Fruit fly (Drosophila melanogaster): Measurements from ENCODE around the gene CG32081.

CG32081 gene

DNA sequence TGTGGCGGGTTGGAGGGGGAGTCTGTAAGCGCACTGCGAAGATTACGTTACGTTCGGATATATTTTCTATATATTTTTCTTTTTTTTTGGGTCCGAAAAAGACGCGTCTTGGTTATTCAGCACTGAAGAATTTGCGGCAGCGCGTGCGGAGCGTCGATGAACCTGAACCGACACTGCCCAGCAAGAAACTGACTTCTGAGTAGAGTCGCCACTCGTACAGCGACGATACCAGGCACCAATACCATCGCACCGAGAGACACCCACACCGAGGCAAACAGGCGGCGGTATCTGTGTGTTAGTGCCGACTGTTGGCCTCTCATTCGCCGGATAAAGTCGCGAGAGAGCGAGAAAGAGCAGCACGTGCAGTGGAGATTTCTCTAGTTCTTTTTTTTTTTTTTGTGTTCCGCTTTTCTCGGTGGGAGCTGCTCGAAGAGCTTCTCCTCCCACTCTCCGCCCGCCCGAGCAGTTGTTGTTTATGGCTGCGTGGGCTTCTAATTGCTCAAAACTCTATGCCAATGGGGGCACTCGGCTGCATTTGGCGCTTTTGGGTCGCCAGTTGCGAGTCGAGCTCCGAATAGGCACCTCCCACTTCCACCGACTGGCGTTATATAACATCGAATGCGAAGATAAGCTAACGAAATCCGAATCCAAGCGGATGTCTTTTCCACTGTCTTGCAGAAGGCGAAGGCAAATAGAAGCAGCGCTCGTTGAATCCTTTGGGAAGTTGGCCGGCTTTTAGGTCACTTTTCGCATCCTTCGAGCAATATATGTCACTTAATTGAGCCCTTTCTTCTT, 18.2 kb upstream of the CG32081 start, which contains the start of gene klu (continued):
- TF ChIP-seq CG4360 (GFP tag; IDR thresholded peaks at IDR 0.05), result no peak
- TF ChIP-seq Asciz (GFP tag; optimal IDR thresholded peaks at IDR 0.05), result no peak
- no peak for TF ChIP-seq CG11723 (GFP tag; optimal IDR thresholded peaks at IDR 0.05)
- TF ChIP-seq CG7928 (GFP tag; optimal IDR thresholded peaks at IDR 0.05), result no peak
- no peak for TF ChIP-seq nau (GFP tag; optimal IDR thresholded peaks at IDR 0.05)
- no peak for TF ChIP-seq Mes4 (GFP tag; optimal IDR thresholded peaks at IDR 0.05)
- no peak for TF ChIP-seq gfzf (GFP tag; optimal IDR thresholded peaks at IDR 0.05)
- TF ChIP-seq CG12299 (tag; optimal IDR thresholded peaks at IDR 0.05), result no peak
- TF ChIP-seq ab (GFP tag; optimal IDR thresholded peaks at IDR 0.05), result no peak
- no peak; the same call in 2 of the 3 replicates for TF ChIP-seq HLH4C (GFP tag; IDR thresholded peaks at IDR 0.05; ENCODE audit: partially characterized antibody)
- TF ChIP-seq CG4730 (GFP tag; IDR thresholded peaks at IDR 0.05), result no peak
- no peak; the same call in 2 of the 3 replicates for TF ChIP-seq B-H1 (GFP tag; IDR thresholded peaks at IDR 0.05)
- TF ChIP-seq chn (GFP tag; optimal IDR thresholded peaks at IDR 0.05), result no peak
- TF ChIP-seq CG18764 (GFP tag; optimal IDR thresholded peaks at IDR 0.05), result no peak
- no peak for TF ChIP-seq CkIIα-i1 (GFP tag; IDR thresholded peaks at IDR 0.05)
- TF ChIP-seq CG32772 (GFP tag; IDR thresholded peaks at IDR 0.05), result peak; percentile 88
- no peak for TF ChIP-seq CG13775 (GFP tag; optimal IDR thresholded peaks at IDR 0.05)
- TF ChIP-seq eyg (GFP tag; optimal IDR thresholded peaks at IDR 0.05), result no peak
- TF ChIP-seq CG8478 (optimal IDR thresholded peaks at IDR 0.05), result peak; percentile 85
- no peak for TF ChIP-seq fd3F (GFP tag; optimal IDR thresholded peaks at IDR 0.05)
- no peak for TF ChIP-seq CG7987 (GFP tag; optimal IDR thresholded peaks at IDR 0.05)
- TF ChIP-seq ttk (GFP tag; IDR thresholded peaks at IDR 0.05), result no peak
- TF ChIP-seq nmo (GFP tag; optimal IDR thresholded peaks at IDR 0.05), result peak; percentile 9
- TF ChIP-seq CG9817 (tag; optimal IDR thresholded peaks at IDR 0.05), result no peak
- TF ChIP-seq CG17912 (GFP tag; optimal IDR thresholded peaks at IDR 0.05), result no peak
- peak; percentile 29; the same call in 1 of the 2 replicates for TF ChIP-seq seq (GFP tag; IDR thresholded peaks at IDR 0.05)
- no peak for TF ChIP-seq CG2678 (tag; optimal IDR thresholded peaks at IDR 0.05)
- no peak for TF ChIP-seq H2.0 (GFP tag; IDR thresholded peaks at IDR 0.05)
- TF ChIP-seq fd64A (GFP tag; optimal IDR thresholded peaks at IDR 0.05), result no peak
- no peak for TF ChIP-seq al (GFP tag; IDR thresholded peaks at IDR 0.05)
- TF ChIP-seq CG17359 (tag; optimal IDR thresholded peaks at IDR 0.05), result peak; percentile 21
- TF ChIP-seq CG10321 (GFP tag; IDR thresholded peaks at IDR 0.05), result no peak
- no peak for TF ChIP-seq Ada2b (GFP tag; IDR thresholded peaks at IDR 0.05)
- TF ChIP-seq run (tag; optimal IDR thresholded peaks at IDR 0.05), result no peak
- peak; percentile 73 for TF ChIP-seq Nf-YA (GFP tag; IDR thresholded peaks at IDR 0.05)
- TF ChIP-seq bowl (GFP tag; IDR thresholded peaks at IDR 0.05), result no peak
- TF ChIP-seq ac (GFP tag; optimal IDR thresholded peaks at IDR 0.05), result no peak
- TF ChIP-seq Fer3 (tag; optimal IDR thresholded peaks at IDR 0.05), result no peak
- TF ChIP-seq bab2 (GFP tag; optimal IDR thresholded peaks at IDR 0.05), result no peak
- no peak for TF ChIP-seq D (optimal IDR thresholded peaks at IDR 0.05)
- TF ChIP-seq D (GFP tag; optimal IDR thresholded peaks at IDR 0.05), result no peak
- no peak for TF ChIP-seq Dek (tag; optimal IDR thresholded peaks at IDR 0.05)
- TF ChIP-seq gem (tag; optimal IDR thresholded peaks at IDR 0.05), result no peak
- no peak for TF ChIP-seq CG8359 (GFP tag; optimal IDR thresholded peaks at IDR 0.05; ENCODE audit: borderline replicate concordance)
- TF ChIP-seq CG9727 (GFP tag; optimal IDR thresholded peaks at IDR 0.05), result no peak
- no peak for TF ChIP-seq Fer2 (tag; optimal IDR thresholded peaks at IDR 0.05)
- no peak for TF ChIP-seq Dip2 (GFP tag; IDR thresholded peaks at IDR 0.05)
- TF ChIP-seq Bteb2 (GFP tag; optimal IDR thresholded peaks at IDR 0.05), result no peak
- TF ChIP-seq Opbp (GFP tag; IDR thresholded peaks at IDR 0.05; ENCODE audit: partially characterized antibody), result peak; percentile 46; the same call in 1 of the 3 replicates
- peak; percentile 6 for TF ChIP-seq CG12391 (tag; optimal IDR thresholded peaks at IDR 0.05)

Data from whole organism, embryonic.